Worm (Caenorhabditis elegans) whole organism, young adult: Measurements from ENCODE around the gene srt-74.

Experiments
- D2030.7 ChIP-seq: fragments of 200-800 bp; sonication (Bioruptor generic); IDR thresholded peaks from 2 replicates; pipeline ENCODE4 v1.3.6; 2022; ENCODE audit warnings: missing genetic modification reagents, missing genetic modification characterization, missing compliant biosample characterization
- athp-1 ChIP-seq: sonication (generic microtip); optimal IDR thresholded peaks from 2 replicates; lab custom pipeline; 2017; ENCODE audit warnings: mild to moderate bottlenecking, missing genetic modification characterization, missing compliant biosample characterization
- nhr-27 ChIP-seq: fragments of 200-800 bp; sonication (Bioruptor generic); optimal IDR thresholded peaks from 2 replicates; lab custom pipeline; 2018; ENCODE audit warnings: mild to moderate bottlenecking, missing genetic modification characterization, moderate library complexity, missing compliant biosample characterization

- TF ChIP-seq D2030.7: no peak
- no peak for TF ChIP-seq athp-1 (tag; lab: Kevin White, UChicago)
- no peak for TF ChIP-seq nhr-27 (tag; lab: Kevin White, UChicago)
These were observed 7.2 kb upstream of the srt-74 start, which contains the start of gene F14D7.1 for ce11 chrV:14289363-14289762.
